Worm (Caenorhabditis elegans): Measurements from ENCODE around the gene sptf-2.

ce11 chrII:8646437-8646836, 21.2 kb downstream of the sptf-2 start:
- TF ChIP-seq ama-1 (optimal IDR thresholded peaks at IDR 0.05) (no peak), B0310.2 (tag; optimal IDR thresholded peaks at IDR 0.05) (no peak), aly-1 (tag; optimal IDR thresholded peaks at IDR 0.05) (no peak), ceh-36 (tag; optimal IDR thresholded peaks at IDR 0.05) (no peak), scrt-1 (GFP tag; IDR thresholded peaks at IDR 0.05) (no peak), tbx-37 (GFP tag; conservative IDR thresholded peaks at IDR 0.05) (no peak), hmg-4 (GFP tag; optimal IDR thresholded peaks at IDR 0.05) (no peak), tbx-11 (GFP tag; IDR thresholded peaks at IDR 0.05) (no peak), hnd-1 (tag; optimal IDR thresholded peaks at IDR 0.05) (no peak), F13C5.2 (tag; optimal IDR thresholded peaks at IDR 0.05) (no peak), tra-4 (tag; optimal IDR thresholded peaks at IDR 0.05) (no peak), flt-1 (GFP tag; IDR thresholded peaks at IDR 0.05) (no peak)

Measured in whole organism, early embryonic.